Fruit fly (Drosophila melanogaster): ENCODE measurements around the gene ND-ACP.

The ND-ACP gene

dm6 chr3L:1295693-1296092 is 34.1 kb upstream of the ND-ACP start, which contains the start of gene Rabex-5 (continued):
- TF ChIP-seq CG2116 (GFP tag; optimal IDR thresholded peaks at IDR 0.05) (peak; percentile 50), CG3407 (GFP tag; optimal IDR thresholded peaks at IDR 0.05) (no peak), dysf (GFP tag; IDR thresholded peaks at IDR 0.05) (no peak), CG6175 (GFP tag; IDR thresholded peaks at IDR 0.05) (no peak), wdn (GFP tag; IDR thresholded peaks at IDR 0.05) (no peak), CG12104 (GFP tag; optimal IDR thresholded peaks at IDR 0.05) (no peak), Awh (GFP tag; IDR thresholded peaks at IDR 0.05) (no peak), CG11093 (GFP tag; IDR thresholded peaks at IDR 0.05) (no peak), cg (GFP tag; optimal IDR thresholded peaks at IDR 0.05) (no peak), CG9932 (GFP tag; IDR thresholded peaks at IDR 0.05) (peak; percentile 70), nmo (GFP tag; optimal IDR thresholded peaks at IDR 0.05) (peak; percentile 58), lola (GFP tag; optimal IDR thresholded peaks at IDR 0.05) (no peak), Abd-B (GFP tag; optimal IDR thresholded peaks at IDR 0.05) (peak; percentile 2), CG17568 (GFP tag; optimal IDR thresholded peaks at IDR 0.05) (no peak), Opbp (GFP tag; IDR thresholded peaks at IDR 0.05; ENCODE audit: partially characterized antibody) (peak; percentile 89), Atf3 (GFP tag; optimal IDR thresholded peaks at IDR 0.05) (no peak), ranshi (GFP tag; IDR thresholded peaks at IDR 0.05) (no peak), Sry-δ (GFP tag; optimal IDR thresholded peaks at IDR 0.05) (peak; percentile 97), schlank (tag; optimal IDR thresholded peaks at IDR 0.05) (no peak), nau (GFP tag; optimal IDR thresholded peaks at IDR 0.05) (no peak), CG33213 (GFP tag; optimal IDR thresholded peaks at IDR 0.05) (peak; percentile 93), CG15601 (tag; optimal IDR thresholded peaks at IDR 0.05) (no peak), CG2129 (GFP tag; IDR thresholded peaks at IDR 0.05; ENCODE audit: partially characterized antibody) (peak; percentile 41; the same call in 1 of the 2 replicates), ci (GFP tag; IDR thresholded peaks at IDR 0.05) (peak; percentile 51; the same call in 1 of the 3 replicates), unc-4 (GFP tag; IDR thresholded peaks at IDR 0.05; ENCODE audit: partially characterized antibody) (peak; percentile 85), fu2 (GFP tag; optimal IDR thresholded peaks at IDR 0.05) (peak; percentile 27), CG14860 (GFP tag; IDR thresholded peaks at IDR 0.05; ENCODE audit: partially characterized antibody) (peak; percentile 53; the same call in 2 of the 3 replicates), CG12942 (GFP tag; optimal IDR thresholded peaks at IDR 0.05) (no peak), CG3995 (GFP tag; optimal IDR thresholded peaks at IDR 0.05) (peak; percentile 61), CoRest (tag; optimal IDR thresholded peaks at IDR 0.05) (peak; percentile 94), Scr (GFP tag; IDR thresholded peaks at IDR 0.05; ENCODE audit: partially characterized antibody) (peak; percentile 86), CG8944 (GFP tag; optimal IDR thresholded peaks at IDR 0.05) (peak; percentile 45), HLHmδ (GFP tag; optimal IDR thresholded peaks at IDR 0.05) (no peak), CG13775 (GFP tag; optimal IDR thresholded peaks at IDR 0.05) (no peak), ato (GFP tag; IDR thresholded peaks at IDR 0.05; ENCODE audit: partially characterized antibody) (peak; percentile 68), Dek (tag; optimal IDR thresholded peaks at IDR 0.05) (peak; percentile 10), esg (GFP tag; conservative IDR thresholded peaks at IDR 0.05) (no peak), mld (GFP tag; IDR thresholded peaks at IDR 0.05; ENCODE audit: partially characterized antibody) (peak; percentile 66; the same call in 2 of the 3 replicates), lov (optimal IDR thresholded peaks at IDR 0.05) (no peak), lov (GFP tag; IDR thresholded peaks at IDR 0.05) (no peak), kah (GFP tag; optimal IDR thresholded peaks at IDR 0.05) (no peak), Spps (tag; optimal IDR thresholded peaks at IDR 0.05) (no peak), Trl (optimal IDR thresholded peaks at IDR 0.05) (no peak), Trl (GFP tag; optimal IDR thresholded peaks at IDR 0.05) (peak; percentile 15), Hr51 (GFP tag; optimal IDR thresholded peaks at IDR 0.05) (peak in 1 of 2 experiments; percentile 23), twi (tag; optimal IDR thresholded peaks at IDR 0.05) (peak; percentile 36), CTCF (GFP tag; optimal IDR thresholded peaks at IDR 0.05) (no peak), CG9609 (GFP tag; optimal IDR thresholded peaks at IDR 0.05) (no peak), phol (tag; optimal IDR thresholded peaks at IDR 0.05) (peak; percentile 32), Max (GFP tag; optimal IDR thresholded peaks at IDR 0.05) (peak; percentile 49), Camta (GFP tag; optimal IDR thresholded peaks at IDR 0.05) (no peak)
